Worm (Caenorhabditis elegans): ENCODE data around the gene T16G12.12.

ce11 chrIII:10078784-10079183, 25.4 kb downstream of the T16G12.12 start:
- TF ChIP-seq F13C5.2 (tag; optimal IDR thresholded peaks at IDR 0.05) (no peak), ets-7 (tag; optimal IDR thresholded peaks at IDR 0.05) (no peak), pes-1 (GFP tag; IDR thresholded peaks at IDR 0.05) (no peak), aly-1 (tag; optimal IDR thresholded peaks at IDR 0.05) (no peak)
